Fruit fly (Drosophila melanogaster) whole organism, embryonic: Measurements from ENCODE around the gene Ir92a.

ENCODE experiments used
- Adf1 ChIP-seq: fragments of 200-800 bp; sonication (Bioruptor generic); IDR thresholded peaks from 2 replicates; pipeline ENCODE4 v1.3.6; 2022; ENCODE audit warnings: missing biosample characterization, missing genetic modification characterization
- CG10147 ChIP-seq: fragments of 200-800 bp; sonication (Bioruptor generic); optimal IDR thresholded peaks from 2 replicates; lab custom pipeline; 2019; ENCODE audit warnings: missing biosample characterization, mild to moderate bottlenecking, missing genetic modification characterization, moderate library complexity
- CG11247 ChIP-seq: fragments of 200-800 bp; sonication (Bioruptor generic); IDR thresholded peaks from 2 replicates; pipeline ENCODE4 v1.3.6; 2022; ENCODE audit warnings: missing biosample characterization, missing genetic modification characterization
- CG12391 ChIP-seq: fragments of 200-800 bp; sonication (Bioruptor generic); optimal IDR thresholded peaks from 3 replicates; lab custom pipeline; 2018; ENCODE audit warnings: missing biosample characterization, mild to moderate bottlenecking, missing genetic modification characterization, moderate library complexity
- CG12659 ChIP-seq: fragments of 200-800 bp; sonication (Bioruptor generic); optimal IDR thresholded peaks from 3 replicates; lab custom pipeline; 2017; ENCODE audit warnings: mild to moderate bottlenecking, missing biosample characterization, missing genetic modification reagents, missing genetic modification characterization
- CG16815 ChIP-seq: fragments of 200-800 bp; sonication (Bioruptor generic); optimal IDR thresholded peaks from 3 replicates; lab custom pipeline; 2017; ENCODE audit warnings: missing biosample characterization, mild to moderate bottlenecking, missing genetic modification characterization
- CG17385 ChIP-seq: fragments of 200-800 bp; sonication (Bioruptor generic); optimal IDR thresholded peaks from 3 replicates; lab custom pipeline; 2018; ENCODE audit warnings: missing biosample characterization, mild to moderate bottlenecking, missing genetic modification characterization
- CG2120 ChIP-seq: fragments of 200-800 bp; sonication (Bioruptor generic); optimal IDR thresholded peaks from 3 replicates; lab custom pipeline; 2016; ENCODE audit warnings: missing biosample characterization, missing genetic modification characterization
- CG32767 ChIP-seq: fragments of 200-800 bp; sonication (Bioruptor generic); IDR thresholded peaks from 2 replicates; pipeline ENCODE4 v1.3.6; 2022; ENCODE audit warnings: missing biosample characterization, missing genetic modification characterization
- CG3407 ChIP-seq: fragments of 200-800 bp; sonication (Bioruptor generic); optimal IDR thresholded peaks from 2 replicates; lab custom pipeline; 2018; ENCODE audit warnings: missing biosample characterization, mild to moderate bottlenecking, missing genetic modification characterization
- CG34224 ChIP-seq: fragments of 200-800 bp; sonication (Bioruptor generic); IDR thresholded peaks from 3 replicates; pipeline ENCODE4 v1.3.6; 2022; ENCODE audit warnings: missing biosample characterization, missing genetic modification characterization; ENCODE audit not compliant: partially characterized antibody
- CG4424 ChIP-seq: fragments of 200-800 bp; sonication (Bioruptor generic); optimal IDR thresholded peaks from 3 replicates; lab custom pipeline; 2016; ENCODE audit warnings: missing biosample characterization, missing genetic modification characterization
- CG4820 ChIP-seq: fragments of 200-800 bp; sonication (Bioruptor generic); optimal IDR thresholded peaks from 3 replicates; lab custom pipeline; 2016; ENCODE audit warnings: missing biosample characterization, missing genetic modification characterization
- CG5953 ChIP-seq: fragments of 200-800 bp; sonication (Bioruptor generic); IDR thresholded peaks from 2 replicates; pipeline ENCODE4 v1.3.6; 2022; ENCODE audit warnings: missing biosample characterization, missing genetic modification characterization
- CG6765 ChIP-seq: fragments of 200-800 bp; sonication (Bioruptor generic); optimal IDR thresholded peaks from 3 replicates; lab custom pipeline; 2017; ENCODE audit warnings: missing biosample characterization, mild to moderate bottlenecking, missing genetic modification characterization
- CG8388 ChIP-seq: fragments of 200-800 bp; sonication (Bioruptor generic); optimal IDR thresholded peaks from 2 replicates; lab custom pipeline; 2019; ENCODE audit warnings: missing biosample characterization, mild to moderate bottlenecking, missing genetic modification characterization, moderate library complexity
- CG8924 ChIP-seq: fragments of 200-800 bp; optimal IDR thresholded peaks from 3 replicates; lab custom pipeline; 2019; ENCODE audit warnings: missing biosample characterization, mild to moderate bottlenecking, missing genetic modification characterization, moderate library complexity
- CG9876 ChIP-seq: fragments of 200-800 bp; sonication (Bioruptor generic); optimal IDR thresholded peaks from 2 replicates; lab custom pipeline; 2016; ENCODE audit warnings: missing biosample characterization, missing genetic modification characterization
- CG9932 ChIP-seq: fragments of 200-800 bp; sonication (Bioruptor generic); IDR thresholded peaks from 2 replicates; pipeline ENCODE4 v1.3.6; 2022; ENCODE audit warnings: missing biosample characterization, missing genetic modification characterization
- Dbx ChIP-seq: fragments of 200-800 bp; sonication (Bioruptor generic); IDR thresholded peaks from 3 replicates; pipeline ENCODE4 v1.3.6; 2022; ENCODE audit warnings: missing biosample characterization, missing genetic modification characterization
- Hmx ChIP-seq: fragments of 200-800 bp; sonication (Bioruptor generic); optimal IDR thresholded peaks from 2 replicates; lab custom pipeline; 2016; ENCODE audit warnings: missing biosample characterization, missing genetic modification characterization
- Lhr ChIP-seq: fragments of 200-800 bp; sonication (Bioruptor generic); optimal IDR thresholded peaks from 3 replicates; lab custom pipeline; 2017; ENCODE audit warnings: mild to moderate bottlenecking, missing biosample characterization, missing genetic modification reagents, missing genetic modification characterization
- MBD-R2 ChIP-seq: fragments of 200-800 bp; sonication (Bioruptor generic); IDR thresholded peaks from 2 replicates; pipeline ENCODE4 v1.3.6; 2022; ENCODE audit warnings: missing biosample characterization, missing genetic modification characterization
- Med ChIP-seq: fragments of 200-800 bp; sonication (Bioruptor generic); peaks from one replicate; lab custom pipeline; 2016; ENCODE audit warnings: missing biosample characterization, missing genetic modification characterization, mild to moderate bottlenecking, inconsistent platforms, moderate library complexity
- Meics ChIP-seq: fragments of 200-800 bp; sonication (Bioruptor generic); optimal IDR thresholded peaks from 2 replicates; lab custom pipeline; 2017; ENCODE audit warnings: missing biosample characterization, mild to moderate bottlenecking, missing genetic modification characterization
- Ptx1 ChIP-seq: fragments of 200-800 bp; sonication (Bioruptor generic); IDR thresholded peaks from 2 replicates; pipeline ENCODE4 v1.3.6; 2022; ENCODE audit warnings: missing biosample characterization, missing genetic modification characterization
- Rfx ChIP-seq: fragments of 200-800 bp; sonication (Bioruptor generic); IDR thresholded peaks from 2 replicates; pipeline ENCODE4 v1.3.6; 2022; ENCODE audit warnings: missing biosample characterization, missing genetic modification characterization
- Sox102F ChIP-seq: fragments of 200-800 bp; sonication (Bioruptor generic); optimal IDR thresholded peaks from 2 replicates; lab custom pipeline; 2018; ENCODE audit warnings: missing biosample characterization, mild to moderate bottlenecking, missing genetic modification characterization, moderate library complexity
- Usf ChIP-seq: fragments of 200-800 bp; sonication (Bioruptor generic); optimal IDR thresholded peaks from 2 replicates; lab custom pipeline; 2017; ENCODE audit warnings: missing genotype, missing biosample characterization, missing genetic modification characterization
- al ChIP-seq: fragments of 200-800 bp; sonication (Bioruptor generic); IDR thresholded peaks from 2 replicates; pipeline ENCODE4 v1.3.6; 2022; ENCODE audit warnings: missing biosample characterization, missing genetic modification characterization
- bbx ChIP-seq: fragments of 200-800 bp; sonication (Bioruptor generic); IDR thresholded peaks from 2 replicates; pipeline ENCODE4 v1.3.6; 2022; ENCODE audit warnings: missing biosample characterization, missing genetic modification characterization; ENCODE audit not compliant: partially characterized antibody
- cato ChIP-seq: fragments of 200-800 bp; sonication (Bioruptor generic); optimal IDR thresholded peaks from 2 replicates; lab custom pipeline; 2016; ENCODE audit warnings: missing biosample characterization, missing genetic modification characterization, borderline replicate concordance
- crol ChIP-seq: fragments of 200-800 bp; sonication (Bioruptor generic); IDR thresholded peaks from 2 replicates; pipeline ENCODE4 v1.3.6; 2022; ENCODE audit warnings: missing biosample characterization, missing genetic modification characterization
- dysf ChIP-seq: fragments of 200-800 bp; sonication (Bioruptor generic); IDR thresholded peaks from 3 replicates; pipeline ENCODE4 v1.3.6; 2022; ENCODE audit warnings: missing biosample characterization, missing genetic modification characterization
- eve ChIP-seq, 2 experiments: fragments of >200 bp; optimal IDR thresholded peaks; 2 replicates each; lab custom pipeline; 2017; ENCODE audit warnings: missing biosample characterization in 2 of 2, missing genetic modification characterization in 2 of 2
- fd102C ChIP-seq: fragments of 200-800 bp; sonication (Bioruptor generic); optimal IDR thresholded peaks from 2 replicates; lab custom pipeline; 2018; ENCODE audit warnings: missing biosample characterization, mild to moderate bottlenecking, missing genetic modification characterization, moderate library complexity
- ftz-f1 ChIP-seq: fragments of 200-800 bp; sonication (Bioruptor generic); optimal IDR thresholded peaks from 2 replicates; lab custom pipeline; 2016; ENCODE audit warnings: missing biosample characterization, missing genetic modification characterization
- fu2 ChIP-seq: fragments of 200-800 bp; sonication (Bioruptor generic); optimal IDR thresholded peaks from 2 replicates; lab custom pipeline; 2016; ENCODE audit warnings: missing biosample characterization, missing genetic modification characterization
- gcm ChIP-seq: fragments of 200-800 bp; sonication (Bioruptor generic); optimal IDR thresholded peaks from 2 replicates; lab custom pipeline; 2019; ENCODE audit warnings: missing biosample characterization, mild to moderate bottlenecking, missing genetic modification characterization, moderate library complexity
- gem ChIP-seq: fragments of 200-800 bp; sonication (Bioruptor generic); optimal IDR thresholded peaks from 2 replicates; lab custom pipeline; 2019; ENCODE audit warnings: missing biosample characterization, mild to moderate bottlenecking, missing genetic modification characterization, moderate library complexity
- inv ChIP-seq: fragments of 200-800 bp; sonication (Bioruptor generic); IDR thresholded peaks from 2 replicates; pipeline ENCODE4 v1.3.6; 2022; ENCODE audit warnings: missing biosample characterization, missing genetic modification characterization; ENCODE audit not compliant: partially characterized antibody
- lilli ChIP-seq: fragments of 200-800 bp; sonication (Bioruptor generic); optimal IDR thresholded peaks from 3 replicates; lab custom pipeline; 2016; ENCODE audit warnings: missing biosample characterization, missing genetic modification characterization
- lmd ChIP-seq: fragments of 200-800 bp; sonication (Bioruptor generic); IDR thresholded peaks from 2 replicates; pipeline ENCODE4 v1.3.6; 2022; ENCODE audit warnings: missing biosample characterization, missing genetic modification characterization
- prd ChIP-seq, 3 experiments: fragments of >200 bp in 2 of 3; fragments of 200-800 bp in 1 of 3; sonication (Bioruptor generic) in 1 of 3; optimal IDR thresholded peaks in 2 of 3; IDR thresholded peaks in 1 of 3; 2 replicates in 2 of 3; 3 replicates in 1 of 3; pipeline versions ENCODE4 v1.3.6 to Lab custom; 2017 to 2022; ENCODE audit warnings: missing biosample characterization in 1 of 3, missing genetic modification characterization in 1 of 3
- ranshi ChIP-seq: fragments of 200-800 bp; sonication (Bioruptor generic); IDR thresholded peaks from 2 replicates; pipeline ENCODE4 v1.3.6; 2022; ENCODE audit warnings: missing biosample characterization, missing genetic modification characterization
- row ChIP-seq: fragments of 200-800 bp; sonication (Bioruptor generic); IDR thresholded peaks from 3 replicates; pipeline ENCODE4 v1.3.6; 2022; ENCODE audit warnings: missing biosample characterization, missing genetic modification characterization
- schlank ChIP-seq: fragments of 200-800 bp; sonication (Bioruptor generic); optimal IDR thresholded peaks from 2 replicates; lab custom pipeline; 2018; ENCODE audit warnings: missing biosample characterization, mild to moderate bottlenecking, missing genetic modification characterization
- slbo ChIP-seq: fragments of 200-800 bp; sonication (Bioruptor generic); IDR thresholded peaks from 2 replicates; pipeline ENCODE4 v1.3.6; 2022; ENCODE audit warnings: missing biosample characterization, missing genetic modification characterization
- stc ChIP-seq: fragments of 200-800 bp; sonication (Bioruptor generic); IDR thresholded peaks from 2 replicates; pipeline ENCODE4 v1.3.6; 2022; ENCODE audit warnings: missing biosample characterization, missing genetic modification characterization
- wor ChIP-seq: fragments of 200-800 bp; sonication (Bioruptor generic); IDR thresholded peaks from 2 replicates; pipeline ENCODE4 v1.3.6; 2022; ENCODE audit warnings: missing biosample characterization, missing genetic modification characterization
- zfh1 ChIP-seq: fragments of 200-800 bp; sonication (Bioruptor generic); IDR thresholded peaks from 3 replicates; pipeline ENCODE4 v1.3.6; 2022; ENCODE audit warnings: missing biosample characterization, missing genetic modification characterization

The Ir92a gene

DNA sequence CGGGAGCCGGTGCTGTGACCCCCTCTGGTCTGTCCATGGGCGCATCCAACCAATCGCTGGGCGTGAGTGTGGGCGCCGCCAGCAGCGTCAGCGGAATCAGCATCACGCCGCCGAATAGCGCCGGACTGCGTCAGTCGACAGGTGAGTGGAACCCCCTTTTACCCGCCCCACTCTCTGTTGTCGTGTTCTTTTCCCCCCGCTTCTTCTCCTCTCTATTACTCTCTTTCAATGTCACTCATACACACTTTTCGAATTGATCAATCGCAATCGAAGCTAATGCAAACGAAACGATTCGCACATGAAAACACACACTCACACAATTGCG lies 28.3 kb upstream of the Ir92a start:
- no peak for TF ChIP-seq CG6765 (GFP tag; lab: Kevin White, UChicago)
- 0 out of 2 replicates have a peak, but pooled peaks have one; percentile 33 for TF ChIP-seq CG5953 (GFP tag; lab: Robert Waterston, UW)
- no peak for TF ChIP-seq fd102C (GFP tag; lab: Kevin White, UChicago)
- TF ChIP-seq CG34224 (GFP tag; lab: Robert Waterston, UW), result 0 out of 3 replicates have a peak, but pooled peaks have one; percentile 8
- TF ChIP-seq slbo (GFP tag; lab: Robert Waterston, UW), result peak; percentile 19; the same call in 1 of the 2 replicates
- peak; percentile 80 for TF ChIP-seq crol
- no peak for TF ChIP-seq Lhr
- TF ChIP-seq MBD-R2, result peak; percentile 25; the same call in 1 of the 2 replicates
- peak; percentile 33 for TF ChIP-seq ftz-f1
- no peak for TF ChIP-seq Usf
- peak; percentile 60 for TF ChIP-seq Med (GFP tag; lab: Kevin White, UChicago)
- 0 out of 2 replicates have a peak, but pooled peaks have one; percentile 24 for TF ChIP-seq CG9932
- TF ChIP-seq schlank (tag; lab: Kevin White, UChicago), result no peak
- no peak for TF ChIP-seq lilli (GFP tag; lab: Kevin White, UChicago)
- TF ChIP-seq dysf (GFP tag; lab: Robert Waterston, UW), result 0 out of 3 replicates have a peak, but pooled peaks have one; percentile 12
- TF ChIP-seq gcm (GFP tag; lab: Kevin White, UChicago), result no peak
- 0 out of 3 replicates have a peak, but pooled peaks have one; percentile 4 for TF ChIP-seq row (GFP tag; lab: Robert Waterston, UW)
- TF ChIP-seq lmd (GFP tag; lab: Robert Waterston, UW), result no peak
- peak; percentile 31; the same call in 1 of the 2 replicates for TF ChIP-seq CG11247 (GFP tag; lab: Robert Waterston, UW)
- TF ChIP-seq al (GFP tag; lab: Robert Waterston, UW), result peak; percentile 1; the same call in 1 of the 2 replicates
- 0 out of 2 replicates have a peak, but pooled peaks have one; percentile 32 for TF ChIP-seq wor (GFP tag; lab: Robert Waterston, UW)
- TF ChIP-seq CG16815 (GFP tag; lab: Kevin White, UChicago), result no peak
- no peak for TF ChIP-seq Adf1 (GFP tag; lab: Robert Waterston, UW)
- peak; percentile 41; the same call in 1 of the 2 replicates for TF ChIP-seq Rfx (GFP tag; lab: Robert Waterston, UW)
- TF ChIP-seq zfh1 (GFP tag; lab: Robert Waterston, UW), result 0 out of 3 replicates have a peak, but pooled peaks have one; percentile 6
- 0 out of 2 replicates have a peak, but pooled peaks have one; percentile 31 for TF ChIP-seq Ptx1
- no peak for TF ChIP-seq CG10147
- 0 out of 2 replicates have a peak, but pooled peaks have one; percentile 4 for TF ChIP-seq stc
- TF ChIP-seq prd (optimal IDR thresholded peaks at IDR 0.05; lab: Kevin White, UChicago), result no peak
- TF ChIP-seq prd (GFP tag; IDR thresholded peaks at IDR 0.05; lab: Robert Waterston, UW), result 0 out of 3 replicates have a peak, but pooled peaks have one; percentile 18
- TF ChIP-seq Dbx (GFP tag; lab: Robert Waterston, UW), result peak; percentile 48; the same call in 1 of the 3 replicates
- 0 out of 2 replicates have a peak, but pooled peaks have one; percentile 4 for TF ChIP-seq bbx (GFP tag; lab: Robert Waterston, UW)
- TF ChIP-seq ranshi, result peak; percentile 32; the same call in 1 of the 2 replicates
- peak; percentile 23 for TF ChIP-seq CG9876 (GFP tag; lab: Kevin White, UChicago)
- TF ChIP-seq inv (GFP tag; lab: Robert Waterston, UW), result 0 out of 2 replicates have a peak, but pooled peaks have one; percentile 19
- no peak; the same call in 1 of the 2 replicates for TF ChIP-seq CG32767 (GFP tag; lab: Robert Waterston, UW)
- no peak for TF ChIP-seq CG8388

DNA sequence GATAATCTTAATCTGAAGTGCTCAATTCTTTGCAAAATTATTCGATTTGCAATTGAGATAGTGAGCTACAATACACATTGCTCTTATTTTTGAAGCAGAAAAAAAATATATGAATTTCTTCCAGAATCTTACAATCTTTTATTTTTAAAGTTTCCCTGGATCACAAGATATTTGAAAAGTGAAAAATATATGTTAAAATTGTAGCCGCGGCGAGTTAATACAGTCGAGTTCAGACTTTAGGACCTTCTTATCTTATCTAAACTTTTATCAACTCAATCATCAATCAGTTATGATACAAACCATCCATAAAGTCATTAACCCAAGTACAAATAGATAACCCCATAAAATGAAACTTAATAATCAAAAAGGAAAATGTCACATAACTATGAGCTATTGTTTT lies 27.9 kb upstream of the Ir92a start:
- TF ChIP-seq fu2 (GFP tag; lab: Kevin White, UChicago) (peak; percentile 30), CG2120 (GFP tag; lab: Kevin White, UChicago) (peak; percentile 33), CG8924 (tag; lab: Kevin White, UChicago) (peak; percentile 2), gem (tag; lab: Kevin White, UChicago) (peak; percentile 56), Hmx (GFP tag; lab: Kevin White, UChicago) (peak; percentile 24), CG17385 (GFP tag; lab: Kevin White, UChicago) (peak; percentile 23), CG12391 (tag; lab: Kevin White, UChicago) (peak; percentile 35), CG12659 (GFP tag; lab: Kevin White, UChicago) (peak; percentile 24), eve (GFP tag; optimal IDR thresholded peaks at IDR 0.05; lab: Kevin White, UChicago) (peak in 1 of 2 experiments; percentile 77), cato (no peak), CG4424 (GFP tag; lab: Kevin White, UChicago) (no peak), Meics (GFP tag; lab: Kevin White, UChicago) (peak; percentile 71), CG4820 (GFP tag; lab: Kevin White, UChicago) (peak; percentile 9), Sox102F (peak; percentile 12), CG3407 (GFP tag; lab: Kevin White, UChicago) (no peak)
